Fruit fly (Drosophila melanogaster): Measurements from ENCODE around the gene CG11841.

CG11841 gene

DNA sequence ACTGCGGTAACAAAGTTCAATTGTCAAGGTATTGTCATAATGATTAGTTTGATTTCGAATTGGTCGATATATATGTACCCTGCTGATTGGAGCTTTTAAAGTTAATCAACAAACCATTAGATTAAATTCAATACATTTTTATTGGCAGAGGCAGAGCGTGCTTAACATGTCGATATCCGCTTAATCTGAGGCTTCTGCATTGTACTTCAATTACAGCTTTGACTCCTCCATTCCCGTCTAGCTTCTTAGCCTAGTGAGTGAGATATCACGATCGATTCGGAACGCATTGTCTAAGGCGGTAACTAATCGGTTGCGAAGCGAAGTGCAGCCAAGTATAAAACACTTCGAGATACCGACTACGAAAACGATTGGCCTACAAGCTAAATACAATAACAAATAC lies 18.3 kb upstream of the CG11841 start, which contains the start of gene Ssl2:
TSS of gene Ssl2 (minus strand) at position 101 of the 400 bp plus-strand sequence.
- TF ChIP-seq CG31365 (tag; optimal IDR thresholded peaks at IDR 0.05) (no peak), bsh (GFP tag; optimal IDR thresholded peaks at IDR 0.05) (no peak), dati (GFP tag; IDR thresholded peaks at IDR 0.05) (no peak), CG33213 (GFP tag; optimal IDR thresholded peaks at IDR 0.05) (no peak), crol (GFP tag; IDR thresholded peaks at IDR 0.05) (no peak), CG6765 (GFP tag; optimal IDR thresholded peaks at IDR 0.05) (no peak), CG4854 (GFP tag; optimal IDR thresholded peaks at IDR 0.05) (no peak), CG11560 (tag; IDR thresholded peaks at IDR 0.05) (no peak), ewg (GFP tag; optimal IDR thresholded peaks at IDR 0.05) (no peak), da (GFP tag; optimal IDR thresholded peaks at IDR 0.05) (no peak), BEAF-32 (GFP tag; optimal IDR thresholded peaks at IDR 0.05) (no peak)

DNA sequence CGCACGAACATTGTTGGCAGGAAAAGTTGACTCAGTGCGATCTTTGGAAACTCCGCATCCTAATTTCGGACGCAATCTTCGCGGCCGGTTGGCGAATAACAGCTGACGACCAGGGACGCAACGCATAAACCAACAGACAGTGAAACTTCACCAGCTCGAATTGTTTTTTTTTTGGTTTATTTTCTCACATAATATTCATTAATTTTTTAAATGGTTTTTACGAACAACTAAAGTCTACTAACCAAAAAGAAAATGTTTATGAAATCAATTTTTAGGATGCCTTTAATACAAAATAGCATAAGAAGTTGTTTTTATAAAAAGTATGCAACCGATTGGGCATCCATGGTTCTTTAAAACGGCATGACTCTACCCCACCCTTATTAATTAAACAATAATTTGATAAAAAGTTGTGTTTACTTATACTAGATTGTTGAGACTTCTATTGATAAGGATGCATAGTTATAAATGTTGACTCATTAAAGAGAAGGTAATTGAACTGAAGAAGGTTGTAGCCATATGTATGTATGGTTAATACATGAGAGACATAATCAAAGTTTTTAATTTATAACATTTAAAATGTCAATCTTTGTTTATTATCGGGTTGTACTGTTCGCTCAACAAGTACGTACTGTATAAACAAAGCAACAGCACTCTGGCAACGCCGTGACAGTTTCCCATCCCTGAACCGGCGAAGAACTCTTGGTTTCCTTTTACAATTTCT lies 16.8 kb upstream of the CG11841 start, which contains the start of the genes beta4GalNAcTB and Cpsf100:
TSS of gene beta4GalNAcTB (minus strand) at position 100 of the 721 bp plus-strand sequence.
TSS of gene Cpsf100 (plus strand) at position 665 of the 721 bp plus-strand sequence.
- peak; percentile 53 for TF ChIP-seq Fer3 (tag; optimal IDR thresholded peaks at IDR 0.05)
- TF ChIP-seq CG4404 (GFP tag; IDR thresholded peaks at IDR 0.05) = peak; percentile 67
- peak; percentile 48 for TF ChIP-seq CG12155 (GFP tag; optimal IDR thresholded peaks at IDR 0.05)
- no peak for TF ChIP-seq CG4854 (GFP tag; optimal IDR thresholded peaks at IDR 0.05)
- TF ChIP-seq bowl (GFP tag; IDR thresholded peaks at IDR 0.05) = no peak
- TF ChIP-seq Lpt (GFP tag; optimal IDR thresholded peaks at IDR 0.05) = no peak
- TF ChIP-seq CG2120 (GFP tag; optimal IDR thresholded peaks at IDR 0.05) = peak; percentile 79
- no peak for TF ChIP-seq pros (GFP tag; optimal IDR thresholded peaks at IDR 0.05)
- peak; percentile 65 for TF ChIP-seq pum (GFP tag; optimal IDR thresholded peaks at IDR 0.05)
- TF ChIP-seq crc (GFP tag; optimal IDR thresholded peaks at IDR 0.05) = peak; percentile 30
- TF ChIP-seq Opbp (GFP tag; IDR thresholded peaks at IDR 0.05; ENCODE audit: partially characterized antibody) = no peak
- TF ChIP-seq CG7987 (GFP tag; optimal IDR thresholded peaks at IDR 0.05) = no peak
- TF ChIP-seq CG1233 (GFP tag; optimal IDR thresholded peaks at IDR 0.05) = peak; percentile 81
- no peak for TF ChIP-seq kni (GFP tag; optimal IDR thresholded peaks at IDR 0.05)
- peak; percentile 46 for TF ChIP-seq CG18011 (GFP tag; optimal IDR thresholded peaks at IDR 0.05)
- TF ChIP-seq CG13296 (GFP tag; optimal IDR thresholded peaks at IDR 0.05) = no peak
- TF ChIP-seq fu2 (GFP tag; optimal IDR thresholded peaks at IDR 0.05) = peak; percentile 65
- no peak for TF ChIP-seq CG11398 (GFP tag; optimal IDR thresholded peaks at IDR 0.05)
- no peak for TF ChIP-seq h (optimal IDR thresholded peaks at IDR 0.05)
- TF ChIP-seq pb (GFP tag; optimal IDR thresholded peaks at IDR 0.05) = no peak
- peak; percentile 82 for TF ChIP-seq Xbp1 (GFP tag; optimal IDR thresholded peaks at IDR 0.05)
- no peak for TF ChIP-seq MESR4 (GFP tag; optimal IDR thresholded peaks at IDR 0.05)
- TF ChIP-seq lab (GFP tag; optimal IDR thresholded peaks at IDR 0.05) = no peak
- TF ChIP-seq ato (GFP tag; IDR thresholded peaks at IDR 0.05; ENCODE audit: partially characterized antibody) = no peak
- TF ChIP-seq grau (tag; optimal IDR thresholded peaks at IDR 0.05) = peak; percentile 97
- no peak for TF ChIP-seq knrl (GFP tag; IDR thresholded peaks at IDR 0.05; ENCODE audit: partially characterized antibody)
- TF ChIP-seq Bteb2 (GFP tag; optimal IDR thresholded peaks at IDR 0.05) = peak; percentile 31
- peak; percentile 72 for TF ChIP-seq Ssrp (tag; optimal IDR thresholded peaks at IDR 0.05)
- no peak for TF ChIP-seq CG4282 (GFP tag; optimal IDR thresholded peaks at IDR 0.05)
- TF ChIP-seq ind (GFP tag; optimal IDR thresholded peaks at IDR 0.05) = peak; percentile 84
- TF ChIP-seq otp (GFP tag; IDR thresholded peaks at IDR 0.05) = peak; percentile 40; the same call in 1 of the 3 replicates
- TF ChIP-seq HHEX (GFP tag; optimal IDR thresholded peaks at IDR 0.05) = peak; percentile 75
- TF ChIP-seq Oli (tag; optimal IDR thresholded peaks at IDR 0.05) = peak; percentile 78
- no peak for TF ChIP-seq CG8478 (optimal IDR thresholded peaks at IDR 0.05)
- no peak for TF ChIP-seq CG6254 (GFP tag; optimal IDR thresholded peaks at IDR 0.05)
- TF ChIP-seq Fer2 (tag; optimal IDR thresholded peaks at IDR 0.05) = peak; percentile 31
- TF ChIP-seq bigmax (GFP tag; optimal IDR thresholded peaks at IDR 0.05) = no peak
- TF ChIP-seq Side (GFP tag; optimal IDR thresholded peaks at IDR 0.05) = peak; percentile 39
- no peak for TF ChIP-seq emc (GFP tag; optimal IDR thresholded peaks at IDR 0.05)
